Worm (Caenorhabditis elegans): Measurements from ENCODE around the gene blos-4.

DNA sequence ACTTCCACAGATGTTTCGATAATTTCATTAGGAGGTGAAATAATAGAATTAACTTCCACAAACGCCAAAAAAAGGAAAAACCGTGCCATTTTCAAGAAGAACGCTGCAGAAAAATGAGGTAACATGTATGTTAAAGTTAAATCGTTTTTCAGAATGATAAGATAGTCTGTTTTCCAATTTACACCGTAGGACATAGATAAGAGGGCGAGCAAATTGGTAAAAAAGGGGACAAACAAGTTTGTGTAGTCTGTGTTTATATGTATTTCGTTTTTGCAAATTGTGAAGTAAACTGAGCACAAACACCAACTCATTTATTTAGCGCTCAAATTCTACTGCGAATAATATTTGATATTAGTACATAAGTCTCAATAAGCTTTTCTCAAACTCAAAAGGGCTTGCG is 14.8 kb downstream of the blos-4 start, which contains the start of gene F13H8.11:
- TF ChIP-seq dox-1 (GFP tag; IDR thresholded peaks at IDR 0.05) = no peak
- TF ChIP-seq attf-3 (GFP tag; conservative IDR thresholded peaks at IDR 0.05) = no peak
- TF ChIP-seq nfya-1 (tag; optimal IDR thresholded peaks at IDR 0.05; ENCODE audit: borderline replicate concordance, insufficient read depth) = no peak
- no peak for TF ChIP-seq snpc-4 (GFP tag; optimal IDR thresholded peaks at IDR 0.05)
- no peak for TF ChIP-seq snpc-4 (tag; optimal IDR thresholded peaks at IDR 0.05)
- no peak for TF ChIP-seq F49E8.2 (tag; optimal IDR thresholded peaks at IDR 0.05; ENCODE audit: insufficient read depth)
- no peak for TF ChIP-seq aptf-3 (GFP tag; IDR thresholded peaks at IDR 0.05)
- no peak for TF ChIP-seq hmg-1.2 (GFP tag; IDR thresholded peaks at IDR 0.05)
- TF ChIP-seq ceh-100 (GFP tag; IDR thresholded peaks at IDR 0.05) = no peak
- no peak for TF ChIP-seq nhr-90 (tag; optimal IDR thresholded peaks at IDR 0.05)
- TF ChIP-seq mcd-1 (GFP tag; IDR thresholded peaks at IDR 0.05) = no peak

Data from whole organism, young adult.